Fruit fly (Drosophila melanogaster) whole organism, prepupa: ENCODE measurements around the gene CG15525.
A peak's percentile ranks its signal among the peaks of the same experiment; 100 is the strongest.

Experiments used
- Blimp-1 ChIP-seq: fragments of 200-800 bp; sonication (Bioruptor generic); optimal IDR thresholded peaks from 3 replicates; lab custom pipeline; 2017; ENCODE audit warnings: missing biosample characterization, missing genetic modification characterization, mild to moderate bottlenecking, moderate library complexity, missing genetic modification reagents
- CG10631 ChIP-seq: fragments of 200-800 bp; sonication (Bioruptor generic); optimal IDR thresholded peaks from 2 replicates; lab custom pipeline; 2016; ENCODE audit warnings: missing biosample characterization, missing genetic modification characterization
- CG10669 ChIP-seq: fragments of 200-800 bp; sonication (Bioruptor generic); optimal IDR thresholded peaks from 3 replicates; lab custom pipeline; 2018; ENCODE audit warnings: missing biosample characterization, mild to moderate bottlenecking, missing genetic modification characterization, moderate library complexity
- CG11294 ChIP-seq: fragments of 200-800 bp; sonication (Bioruptor generic); IDR thresholded peaks from 2 replicates; pipeline ENCODE4 v1.3.6; 2022; ENCODE audit warnings: missing biosample characterization, missing genetic modification characterization
- CG11762 ChIP-seq: fragments of 200-800 bp; sonication (Bioruptor generic); optimal IDR thresholded peaks from 3 replicates; lab custom pipeline; 2016; ENCODE audit warnings: missing biosample characterization, missing genetic modification characterization; ENCODE audit not compliant: insufficient read depth
- CG11902 ChIP-seq: fragments of 200-800 bp; sonication (Bioruptor generic); optimal IDR thresholded peaks from 3 replicates; lab custom pipeline; 2016; ENCODE audit warnings: missing biosample characterization, missing genetic modification characterization
- CG15336 ChIP-seq: fragments of 200-800 bp; sonication (Bioruptor generic); IDR thresholded peaks from 2 replicates; pipeline ENCODE4 v1.3.6; 2022; ENCODE audit warnings: missing biosample characterization, missing genetic modification characterization
- CG1621 ChIP-seq: fragments of 200-800 bp; sonication (Bioruptor generic); optimal IDR thresholded peaks from 3 replicates; lab custom pipeline; 2018; ENCODE audit warnings: missing biosample characterization, mild to moderate bottlenecking, missing genetic modification characterization
- CG16779 ChIP-seq: fragments of 200-800 bp; sonication (Bioruptor generic); optimal IDR thresholded peaks from 3 replicates; lab custom pipeline; 2017; ENCODE audit warnings: missing biosample characterization, mild to moderate bottlenecking, missing genetic modification characterization
- CG3032 ChIP-seq: fragments of 200-800 bp; optimal IDR thresholded peaks from 2 replicates; lab custom pipeline; 2019; ENCODE audit warnings: missing biosample characterization, mild to moderate bottlenecking, missing genetic modification characterization, moderate library complexity
- CG31627 ChIP-seq: fragments of 200-800 bp; sonication (Bioruptor generic); optimal IDR thresholded peaks from 3 replicates; lab custom pipeline; 2016; ENCODE audit warnings: missing biosample characterization, missing genetic modification characterization
- CG32006 ChIP-seq: fragments of 200-800 bp; sonication (Bioruptor generic); optimal IDR thresholded peaks from 3 replicates; lab custom pipeline; 2017; ENCODE audit warnings: missing biosample characterization, mild to moderate bottlenecking, missing genetic modification characterization
- CG34406 ChIP-seq: fragments of 200-800 bp; sonication (Bioruptor generic); optimal IDR thresholded peaks from 3 replicates; lab custom pipeline; 2016; ENCODE audit warnings: missing biosample characterization, missing genetic modification characterization
- CG3919 ChIP-seq: fragments of 200-800 bp; sonication (Bioruptor generic); optimal IDR thresholded peaks from 3 replicates; lab custom pipeline; 2016; ENCODE audit warnings: missing biosample characterization, missing genetic modification characterization
- CG4318 ChIP-seq: fragments of 200-800 bp; sonication (Bioruptor generic); optimal IDR thresholded peaks from 3 replicates; lab custom pipeline; 2017; ENCODE audit warnings: missing biosample characterization, mild to moderate bottlenecking, missing genetic modification characterization
- CG6163 ChIP-seq: fragments of 200-800 bp; sonication (Bioruptor generic); IDR thresholded peaks from 3 replicates; pipeline ENCODE4 v1.3.6; 2022; ENCODE audit warnings: missing biosample characterization, missing genetic modification characterization
- CG6276 ChIP-seq: fragments of 200-800 bp; sonication (Bioruptor generic); optimal IDR thresholded peaks from 2 replicates; lab custom pipeline; 2017; ENCODE audit warnings: missing biosample characterization, mild to moderate bottlenecking, missing genetic modification characterization
- CG6808 ChIP-seq: fragments of 200-800 bp; sonication (Bioruptor generic); optimal IDR thresholded peaks from 3 replicates; lab custom pipeline; 2017; ENCODE audit warnings: missing biosample characterization, missing genetic modification characterization, mild to moderate bottlenecking, moderate library complexity, missing genetic modification reagents
- CG6854 ChIP-seq: fragments of 200-800 bp; sonication (Bioruptor generic); optimal IDR thresholded peaks from 2 replicates; lab custom pipeline; 2017; ENCODE audit warnings: missing biosample characterization, mild to moderate bottlenecking, missing genetic modification characterization
- CG7368 ChIP-seq: fragments of 200-800 bp; sonication (Bioruptor generic); optimal IDR thresholded peaks from 3 replicates; lab custom pipeline; 2016; ENCODE audit warnings: missing biosample characterization, missing genetic modification characterization
- CG8319 ChIP-seq: fragments of 200-800 bp; sonication (Bioruptor generic); optimal IDR thresholded peaks from 3 replicates; lab custom pipeline; 2016; ENCODE audit warnings: missing biosample characterization, missing genetic modification characterization
- CG8632 ChIP-seq: fragments of 200-800 bp; sonication (Bioruptor generic); optimal IDR thresholded peaks from 3 replicates; lab custom pipeline; 2016; ENCODE audit warnings: missing biosample characterization, missing genetic modification characterization
- Eip75B ChIP-seq: fragments of 200-800 bp; sonication (Bioruptor generic); optimal IDR thresholded peaks from 3 replicates; lab custom pipeline; 2016; ENCODE audit warnings: missing biosample characterization, missing genetic modification characterization
- Eip78C ChIP-seq: fragments of 200-800 bp; sonication (Bioruptor generic); peaks from one replicate; lab custom pipeline; 2016; ENCODE audit warnings: missing biosample characterization, missing genetic modification characterization
- Eip93F ChIP-seq: fragments of 200-800 bp; sonication (Bioruptor generic); optimal IDR thresholded peaks from 2 replicates; lab custom pipeline; 2016; ENCODE audit warnings: missing biosample characterization, mild to moderate bottlenecking, missing genetic modification characterization
- Ets21C ChIP-seq: fragments of 200-800 bp; sonication (Bioruptor generic); optimal IDR thresholded peaks from 3 replicates; lab custom pipeline; 2016; ENCODE audit warnings: missing biosample characterization, missing genetic modification characterization
- Gug ChIP-seq: fragments of 200-800 bp; sonication (Bioruptor generic); IDR thresholded peaks from 2 replicates; pipeline ENCODE4 v1.3.6; 2022; ENCODE audit warnings: missing biosample characterization, missing genetic modification characterization
- Hr38 ChIP-seq: sonication (Bioruptor generic); optimal IDR thresholded peaks from 2 replicates; lab custom pipeline; 2016; ENCODE audit warnings: missing biosample characterization, missing genetic modification characterization
- Hr39 ChIP-seq: fragments of 200-800 bp; sonication (Bioruptor generic); optimal IDR thresholded peaks from 2 replicates; lab custom pipeline; 2016; ENCODE audit warnings: missing biosample characterization, missing genetic modification characterization
- Lpt ChIP-seq: fragments of 200-800 bp; sonication (Bioruptor generic); optimal IDR thresholded peaks from 3 replicates; lab custom pipeline; 2016; ENCODE audit warnings: missing biosample characterization, missing genetic modification characterization
- Met ChIP-seq: fragments of 200-800 bp; sonication (Bioruptor generic); optimal IDR thresholded peaks from 3 replicates; lab custom pipeline; 2016; ENCODE audit warnings: missing biosample characterization, missing genetic modification characterization
- OdsH ChIP-seq: fragments of 200-800 bp; sonication (Bioruptor generic); optimal IDR thresholded peaks from 3 replicates; lab custom pipeline; 2016; ENCODE audit warnings: missing biosample characterization, missing genetic modification characterization
- Smox ChIP-seq: fragments of 200-800 bp; sonication (Bioruptor generic); optimal IDR thresholded peaks from 3 replicates; lab custom pipeline; 2016; ENCODE audit warnings: missing biosample characterization, missing genetic modification characterization
- Sox102F ChIP-seq: fragments of 200-800 bp; sonication (Bioruptor generic); optimal IDR thresholded peaks from 2 replicates; lab custom pipeline; 2016; ENCODE audit warnings: missing biosample characterization, mild to moderate bottlenecking, missing genetic modification characterization
- Sox15 ChIP-seq: fragments of 200-800 bp; sonication (Bioruptor generic); optimal IDR thresholded peaks from 3 replicates; lab custom pipeline; 2016; ENCODE audit warnings: missing biosample characterization, missing genetic modification characterization
- achi ChIP-seq: fragments of 200-800 bp; sonication (Bioruptor generic); optimal IDR thresholded peaks from 3 replicates; lab custom pipeline; 2016; ENCODE audit warnings: missing biosample characterization, missing genetic modification characterization
- cyc ChIP-seq: fragments of 200-800 bp; sonication (Bioruptor generic); optimal IDR thresholded peaks from 3 replicates; lab custom pipeline; 2016; ENCODE audit warnings: missing biosample characterization, missing genetic modification characterization
- dac ChIP-seq: fragments of 200-800 bp; sonication (Bioruptor generic); optimal IDR thresholded peaks from 2 replicates; lab custom pipeline; 2017; ENCODE audit warnings: missing biosample characterization, mild to moderate bottlenecking, missing genetic modification characterization
- dsx ChIP-seq: fragments of 200-800 bp; optimal IDR thresholded peaks from 3 replicates; lab custom pipeline; 2019; ENCODE audit warnings: missing biosample characterization, mild to moderate bottlenecking, missing genetic modification characterization, moderate library complexity; ENCODE audit not compliant: poor library complexity, severe bottlenecking
- eg ChIP-seq: fragments of 200-800 bp; sonication (Bioruptor generic); IDR thresholded peaks from 3 replicates; pipeline ENCODE4 v1.3.6; 2022; ENCODE audit warnings: missing biosample characterization, missing genetic modification characterization
- fd59A ChIP-seq: fragments of 200-800 bp; sonication (Bioruptor generic); optimal IDR thresholded peaks from 2 replicates; lab custom pipeline; 2017; ENCODE audit warnings: missing biosample characterization, mild to moderate bottlenecking, missing genetic modification characterization, missing genetic modification reagents
- fd85E ChIP-seq: fragments of 200-800 bp; sonication (Bioruptor generic); optimal IDR thresholded peaks from 3 replicates; lab custom pipeline; 2016; ENCODE audit warnings: missing biosample characterization, missing genetic modification characterization
- fkh ChIP-seq: fragments of 200-800 bp; sonication (Bioruptor generic); optimal IDR thresholded peaks from 3 replicates; lab custom pipeline; 2017; ENCODE audit warnings: missing biosample characterization, mild to moderate bottlenecking, missing genetic modification characterization, moderate library complexity
- lz ChIP-seq: fragments of 200-800 bp; sonication (Bioruptor generic); optimal IDR thresholded peaks from 3 replicates; lab custom pipeline; 2016; ENCODE audit warnings: missing biosample characterization, missing genetic modification characterization
- net ChIP-seq: fragments of 200-800 bp; sonication (Bioruptor generic); optimal IDR thresholded peaks from 3 replicates; lab custom pipeline; 2016; ENCODE audit warnings: missing biosample characterization, missing genetic modification characterization
- pdm3 ChIP-seq: fragments of 200-800 bp; sonication (Bioruptor generic); optimal IDR thresholded peaks from 3 replicates; lab custom pipeline; 2016; ENCODE audit warnings: missing biosample characterization, missing genetic modification characterization
- salr ChIP-seq, 2 experiments: fragments of 200-800 bp; sonication (Bioruptor generic); optimal IDR thresholded peaks; 3 replicates each; lab custom pipeline; 2016 to 2018; ENCODE audit warnings: missing biosample characterization in 2 of 2, missing genetic modification characterization in 2 of 2, mild to moderate bottlenecking in 1 of 2
- spab ChIP-seq: fragments of 200-800 bp; sonication (Bioruptor generic); optimal IDR thresholded peaks from 2 replicates; lab custom pipeline; 2017; ENCODE audit warnings: missing biosample characterization, mild to moderate bottlenecking, missing genetic modification characterization, missing genetic modification reagents
- ss ChIP-seq, 2 experiments: fragments of 200-800 bp; sonication (Bioruptor generic); optimal IDR thresholded peaks; 2 replicates in 1 of 2; 3 replicates in 1 of 2; lab custom pipeline; 2017 to 2018; ENCODE audit warnings: mild to moderate bottlenecking in 2 of 2, missing biosample characterization in 2 of 2, missing genetic modification characterization in 2 of 2, moderate library complexity in 1 of 2
- svp ChIP-seq: fragments of 200-800 bp; sonication (Bioruptor generic); peaks from one replicate; lab custom pipeline; 2016; ENCODE audit warnings: missing biosample characterization, missing genetic modification characterization
- topi ChIP-seq: fragments of 200-800 bp; sonication (Bioruptor generic); optimal IDR thresholded peaks from 3 replicates; lab custom pipeline; 2016; ENCODE audit warnings: missing biosample characterization, missing genetic modification characterization
- vri ChIP-seq: fragments of 200-800 bp; sonication (Bioruptor generic); optimal IDR thresholded peaks from 3 replicates; lab custom pipeline; 2016; ENCODE audit warnings: missing biosample characterization, mild to moderate bottlenecking, missing genetic modification characterization

The CG15525 gene

DNA sequence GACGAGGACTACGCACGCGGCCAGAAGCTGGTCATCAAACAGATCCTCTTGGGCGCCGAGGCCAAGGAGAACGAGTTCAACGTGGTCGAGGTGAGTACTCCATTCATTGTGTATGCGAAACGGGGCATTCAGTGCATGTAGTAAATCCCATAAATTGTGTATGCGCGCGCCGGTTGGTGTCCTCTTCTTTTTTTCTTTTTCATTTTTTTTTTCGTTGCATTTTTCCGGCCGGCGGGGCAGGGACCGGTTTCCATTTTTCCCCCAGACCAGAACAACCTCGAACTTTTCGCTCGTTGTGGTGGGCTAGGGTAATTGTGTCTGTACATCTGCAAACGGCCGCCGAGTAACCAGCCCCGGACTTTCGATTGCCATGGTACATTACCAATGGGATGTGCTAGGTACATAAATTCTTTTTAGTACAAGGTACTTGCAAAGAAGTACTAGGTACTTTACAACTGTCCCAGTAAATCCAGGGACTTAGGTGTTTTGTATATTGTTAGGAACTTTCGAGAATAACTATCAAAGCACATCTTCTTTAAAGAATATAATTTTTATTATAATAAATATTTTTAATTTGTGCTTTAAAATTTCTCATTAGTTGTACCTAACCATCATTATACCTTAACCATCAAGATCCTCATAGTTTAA is 8.0 kb upstream of the CG15525 start:
- TF ChIP-seq dsx (GFP tag; lab: Kevin White, UChicago) (peak; percentile 16), CG31627 (GFP tag; lab: Kevin White, UChicago) (no peak), Eip93F (GFP tag; lab: Kevin White, UChicago) (no peak), CG34406 (GFP tag; lab: Kevin White, UChicago) (no peak), Lpt (peak; percentile 63), Smox (no peak), fkh (GFP tag; lab: Kevin White, UChicago) (no peak), Hr38 (GFP tag; lab: Kevin White, UChicago) (no peak), CG7368 (no peak), CG8632 (GFP tag; lab: Kevin White, UChicago) (no peak), CG1621 (tag; lab: Kevin White, UChicago) (peak; percentile 66), achi (GFP tag; lab: Kevin White, UChicago) (peak; percentile 12), CG15336 (GFP tag; lab: Robert Waterston, UW) (peak; percentile 41; the same call in 1 of the 2 replicates), CG11762 (GFP tag; lab: Kevin White, UChicago) (no peak), Hr39 (GFP tag; lab: Kevin White, UChicago) (no peak), Met (GFP tag; lab: Kevin White, UChicago) (no peak), Sox102F (no peak), salr (GFP tag; optimal IDR thresholded peaks at IDR 0.05; lab: Kevin White, UChicago) (peak in 1 of 2 experiments; percentile 1), CG11294 (GFP tag; lab: Robert Waterston, UW) (peak; percentile 12; the same call in 1 of the 2 replicates), CG6854 (GFP tag; lab: Kevin White, UChicago) (no peak), spab (peak; percentile 58), Blimp-1 (GFP tag; lab: Kevin White, UChicago) (no peak), CG6276 (GFP tag; lab: Kevin White, UChicago) (no peak), topi (GFP tag; lab: Kevin White, UChicago) (no peak), lz (GFP tag; lab: Kevin White, UChicago) (no peak), CG6808 (GFP tag; lab: Kevin White, UChicago) (peak; percentile 77), svp (GFP tag; lab: Kevin White, UChicago) (no peak), fd85E (GFP tag; lab: Kevin White, UChicago) (no peak), CG11902 (GFP tag; lab: Kevin White, UChicago) (no peak), Eip75B (peak; percentile 41), CG10669 (GFP tag; lab: Kevin White, UChicago) (no peak), pdm3 (GFP tag; lab: Kevin White, UChicago) (no peak), OdsH (GFP tag; lab: Kevin White, UChicago) (no peak), CG8319 (GFP tag; lab: Kevin White, UChicago) (no peak), Gug (GFP tag; lab: Robert Waterston, UW) (no peak), dac (GFP tag; lab: Kevin White, UChicago) (no peak), CG32006 (GFP tag; lab: Kevin White, UChicago) (peak; percentile 47), Sox15 (GFP tag; lab: Kevin White, UChicago) (no peak), CG3919 (GFP tag; lab: Kevin White, UChicago) (peak; percentile 10), vri (no peak), fd59A (GFP tag; lab: Kevin White, UChicago) (no peak), Eip78C (peak; percentile 62), CG3032 (tag; lab: Kevin White, UChicago) (peak; percentile 24), CG6163 (GFP tag; lab: Robert Waterston, UW) (peak; percentile 84), Ets21C (GFP tag; lab: Kevin White, UChicago) (no peak), ss (GFP tag; optimal IDR thresholded peaks at IDR 0.05; lab: Kevin White, UChicago) (peak; percentile 81 to 85), net (GFP tag; lab: Kevin White, UChicago) (no peak), CG10631 (GFP tag; lab: Kevin White, UChicago) (peak; percentile 51), eg (GFP tag; lab: Robert Waterston, UW) (peak; percentile 87), cyc (GFP tag; lab: Kevin White, UChicago) (no peak), CG4318 (no peak), CG16779 (tag; lab: Kevin White, UChicago) (peak; percentile 78)
